Worm (Caenorhabditis elegans): ENCODE data around the gene srsx-6.

srsx-6 gene

DNA sequence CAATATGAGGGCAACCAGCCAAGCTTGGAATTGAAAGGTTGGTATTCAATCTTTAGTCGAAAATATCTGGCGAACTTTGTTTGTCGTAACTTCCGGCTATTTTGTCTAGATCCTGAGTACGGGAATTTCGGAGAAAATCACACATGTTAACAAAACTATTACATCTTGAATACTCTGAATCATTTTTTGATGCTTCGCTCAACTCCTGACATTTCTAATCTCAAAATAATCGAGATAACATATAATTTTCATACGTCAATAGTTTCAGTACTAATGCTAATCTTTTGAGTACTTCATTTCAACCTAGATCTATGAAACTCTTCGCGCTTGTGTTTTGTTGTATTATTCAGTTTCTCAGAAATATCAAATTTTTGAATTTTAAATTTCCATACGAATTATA is 25.7 kb upstream of the srsx-6 start:
- no peak for TF ChIP-seq unc-39 (tag; optimal IDR thresholded peaks at IDR 0.05)
- no peak for TF ChIP-seq tbx-2 (tag; optimal IDR thresholded peaks at IDR 0.05)
- no peak for TF ChIP-seq nhr-76 (tag; optimal IDR thresholded peaks at IDR 0.05)
- TF ChIP-seq elt-1 (tag; optimal IDR thresholded peaks at IDR 0.05) = no peak
- TF ChIP-seq elt-3 (tag; optimal IDR thresholded peaks at IDR 0.05) = no peak
- TF ChIP-seq jun-1 (tag; optimal IDR thresholded peaks at IDR 0.05) = no peak
- no peak for TF ChIP-seq skn-1 (tag; optimal IDR thresholded peaks at IDR 0.05)
- TF ChIP-seq ztf-11 (tag; optimal IDR thresholded peaks at IDR 0.05) = no peak
- TF ChIP-seq pha-4 (tag; optimal IDR thresholded peaks at IDR 0.05) = no peak
- TF ChIP-seq elt-2 (tag; optimal IDR thresholded peaks at IDR 0.05) = no peak
- no peak for TF ChIP-seq nhr-237 (tag; optimal IDR thresholded peaks at IDR 0.05)
- no peak for TF ChIP-seq sea-2 (GFP tag; optimal IDR thresholded peaks at IDR 0.05)
- TF ChIP-seq unc-62 (GFP tag; optimal IDR thresholded peaks at IDR 0.05) = no peak
- TF ChIP-seq ama-1 (optimal IDR thresholded peaks at IDR 0.05) = no peak
- TF ChIP-seq zag-1 (tag; optimal IDR thresholded peaks at IDR 0.05) = no peak

DNA sequence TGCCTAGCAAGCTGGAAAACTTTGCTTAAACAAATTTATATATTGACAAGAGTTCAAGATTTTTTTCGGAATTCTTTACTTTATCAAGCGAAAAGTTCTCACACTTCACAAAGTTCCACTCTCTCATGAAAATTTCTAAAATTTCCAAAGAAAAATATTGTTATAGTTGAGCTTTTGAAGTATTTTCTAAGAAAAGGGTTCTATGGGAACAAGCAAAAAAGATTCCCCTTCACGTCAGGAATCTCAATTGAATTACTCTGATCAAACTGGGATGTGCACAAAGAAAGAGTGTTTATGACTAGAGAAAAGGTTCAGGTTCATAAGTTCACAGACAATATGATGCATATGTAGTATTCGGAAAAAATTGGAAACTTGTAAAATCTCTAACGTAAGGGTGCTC is 22.5 kb upstream of the srsx-6 start:
- peak; percentile 19 for TF ChIP-seq fkh-10 (GFP tag; optimal IDR thresholded peaks at IDR 0.05)
- no peak for TF ChIP-seq ZK546.5 (tag; optimal IDR thresholded peaks at IDR 0.05)

- TF ChIP-seq nhr-77 (tag; optimal IDR thresholded peaks at IDR 0.05) (no peak), ztf-11 (tag; optimal IDR thresholded peaks at IDR 0.05) (no peak), tbx-2 (tag; optimal IDR thresholded peaks at IDR 0.05) (no peak), ZK546.5 (tag; optimal IDR thresholded peaks at IDR 0.05) (no peak), fkh-10 (GFP tag; optimal IDR thresholded peaks at IDR 0.05) (peak; percentile 1), lsy-12 (tag; optimal IDR thresholded peaks at IDR 0.05) (no peak)
Measured at ce11 chrV:7908431-7908830, 18.5 kb upstream of the srsx-6 start.

DNA sequence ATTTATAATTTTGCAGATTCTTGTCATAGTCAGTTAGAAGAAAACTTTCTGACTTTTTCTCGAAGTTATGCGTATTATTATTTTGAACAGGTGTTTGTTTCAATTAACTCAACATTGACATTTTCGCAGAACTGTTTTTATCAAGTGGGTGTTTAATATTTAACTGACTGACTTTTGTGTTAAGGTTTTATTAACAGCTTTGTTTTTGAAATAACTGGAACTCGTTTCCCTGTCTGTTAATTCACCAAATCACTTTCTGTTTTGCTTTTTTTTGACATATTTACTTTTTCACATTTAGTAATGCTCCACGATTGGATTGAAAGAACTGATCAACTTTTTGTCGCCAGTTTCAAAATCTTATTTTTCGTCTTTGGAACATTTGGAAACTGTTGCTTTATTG is 1.4 kb upstream of the srsx-6 start, which contains the start of gene srsx-7:
TSS of gene srsx-7 (plus strand) at position 301 of the 400 bp plus-strand sequence.
- TF ChIP-seq elt-1 (tag; optimal IDR thresholded peaks at IDR 0.05) (no peak), ceh-28 (tag; optimal IDR thresholded peaks at IDR 0.05) (no peak), ceh-82 (tag; optimal IDR thresholded peaks at IDR 0.05) (no peak), unc-62 (GFP tag; optimal IDR thresholded peaks at IDR 0.05) (no peak), tbx-2 (tag; optimal IDR thresholded peaks at IDR 0.05) (no peak), sea-2 (GFP tag; optimal IDR thresholded peaks at IDR 0.05) (no peak), lin-15B (tag; optimal IDR thresholded peaks at IDR 0.05) (no peak), egl-27 (tag; optimal IDR thresholded peaks at IDR 0.05) (no peak), snpc-4 (tag; optimal IDR thresholded peaks at IDR 0.05) (no peak), nhr-67 (tag; optimal IDR thresholded peaks at IDR 0.05) (no peak), elt-2 (tag; optimal IDR thresholded peaks at IDR 0.05) (no peak), lin-39 (tag; optimal IDR thresholded peaks at IDR 0.05) (no peak), nhr-28 (tag; optimal IDR thresholded peaks at IDR 0.05) (no peak), nhr-77 (tag; optimal IDR thresholded peaks at IDR 0.05) (no peak), skn-1 (tag; optimal IDR thresholded peaks at IDR 0.05) (no peak), nhr-43 (tag; optimal IDR thresholded peaks at IDR 0.05; ENCODE audit: poor library complexity, severe bottlenecking) (no peak), nhr-23 (tag; optimal IDR thresholded peaks at IDR 0.05) (no peak)

DNA sequence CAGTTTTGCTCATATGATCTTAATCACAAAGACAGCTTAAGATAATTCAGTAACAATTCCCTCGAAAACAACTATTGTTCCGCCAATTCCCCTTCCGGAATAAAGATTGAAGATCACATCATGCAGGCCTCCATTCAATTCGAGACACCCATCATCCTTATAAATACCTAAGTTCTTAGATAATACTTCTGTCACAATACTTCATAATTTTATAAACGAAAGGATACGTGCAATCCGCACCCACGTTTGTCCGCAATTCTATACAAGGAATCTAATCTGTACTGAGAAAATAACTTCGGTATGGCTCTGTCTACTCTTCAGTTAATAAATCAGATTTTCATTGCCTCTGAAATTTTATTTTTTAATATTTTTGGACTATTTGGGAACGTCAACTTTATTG is 1.8 kb downstream of the srsx-6 start, which contains the start of gene srsx-5:
TSS of gene srsx-5 (plus strand) at position 301 of the 400 bp plus-strand sequence.
- TF ChIP-seq nhr-23 (tag; optimal IDR thresholded peaks at IDR 0.05) (no peak), nhr-67 (tag; optimal IDR thresholded peaks at IDR 0.05) (no peak), eor-1 (tag; optimal IDR thresholded peaks at IDR 0.05) (no peak), elt-1 (tag; optimal IDR thresholded peaks at IDR 0.05) (no peak), sea-2 (GFP tag; optimal IDR thresholded peaks at IDR 0.05) (no peak), ceh-82 (tag; optimal IDR thresholded peaks at IDR 0.05) (no peak), elt-2 (tag; optimal IDR thresholded peaks at IDR 0.05) (no peak), ztf-4 (tag; optimal IDR thresholded peaks at IDR 0.05) (no peak), pqm-1 (tag; optimal IDR thresholded peaks at IDR 0.05) (no peak), zag-1 (tag; optimal IDR thresholded peaks at IDR 0.05) (no peak), nhr-77 (tag; optimal IDR thresholded peaks at IDR 0.05) (no peak), skn-1 (tag; optimal IDR thresholded peaks at IDR 0.05) (no peak), mdl-1 (tag; optimal IDR thresholded peaks at IDR 0.05) (no peak), snpc-4 (tag; optimal IDR thresholded peaks at IDR 0.05) (no peak), tbx-2 (tag; optimal IDR thresholded peaks at IDR 0.05) (no peak), nhr-237 (tag; optimal IDR thresholded peaks at IDR 0.05) (no peak), aly-2 (tag; optimal IDR thresholded peaks at IDR 0.05) (no peak), pha-4 (tag; optimal IDR thresholded peaks at IDR 0.05) (no peak), ceh-9 (tag; optimal IDR thresholded peaks at IDR 0.05) (no peak), ceh-16 (tag; optimal IDR thresholded peaks at IDR 0.05) (no peak)

Data from whole organism, L3 larva.